Fruit fly (Drosophila melanogaster) whole organism, embryonic: ENCODE results near the gene rogdi.

ENCODE experiments used
- C15 ChIP-seq: fragments of 200-800 bp; sonication (Bioruptor generic); IDR thresholded peaks from 3 replicates; pipeline ENCODE4 v1.3.6; 2022; ENCODE audit warnings: missing biosample characterization, missing genetic modification characterization
- CG1024 ChIP-seq: fragments of 200-800 bp; sonication (Bioruptor generic); IDR thresholded peaks from 2 replicates; pipeline ENCODE4 v1.3.6; 2022; ENCODE audit warnings: missing biosample characterization, missing genetic modification characterization
- CG10267 ChIP-seq: fragments of 200-800 bp; sonication (Bioruptor generic); optimal IDR thresholded peaks from 2 replicates; lab custom pipeline; 2018; ENCODE audit warnings: missing biosample characterization, mild to moderate bottlenecking, missing genetic modification characterization, moderate library complexity
- CG1233 ChIP-seq: fragments of 200-800 bp; sonication (Bioruptor generic); optimal IDR thresholded peaks from 4 replicates; lab custom pipeline; 2018; ENCODE audit warnings: missing biosample characterization, mild to moderate bottlenecking, missing genetic modification characterization
- CG12942 ChIP-seq: fragments of 200-800 bp; sonication (Bioruptor generic); optimal IDR thresholded peaks from 3 replicates; lab custom pipeline; 2016; ENCODE audit warnings: missing biosample characterization, missing genetic modification characterization
- CG14014 ChIP-seq: fragments of 200-800 bp; sonication (Bioruptor generic); IDR thresholded peaks from 2 replicates; pipeline ENCODE4 v1.3.6; 2022; ENCODE audit warnings: missing biosample characterization, missing genetic modification characterization
- CG1602 ChIP-seq: fragments of 200-800 bp; sonication (Bioruptor generic); optimal IDR thresholded peaks from 3 replicates; lab custom pipeline; 2016; ENCODE audit warnings: missing biosample characterization, missing genetic modification characterization
- CG3065 ChIP-seq: fragments of 200-800 bp; sonication (Bioruptor generic); optimal IDR thresholded peaks from 2 replicates; lab custom pipeline; 2016; ENCODE audit warnings: missing biosample characterization, missing genetic modification characterization
- CG31224 ChIP-seq: fragments of 200-800 bp; sonication (Bioruptor generic); IDR thresholded peaks from 2 replicates; pipeline ENCODE4 v1.3.6; 2022; ENCODE audit warnings: missing biosample characterization, missing genetic modification characterization
- CG32532 ChIP-seq: fragments of 200-800 bp; sonication (Bioruptor generic); IDR thresholded peaks from 2 replicates; pipeline ENCODE4 v1.3.6; 2022; ENCODE audit warnings: missing biosample characterization, missing genetic modification characterization
- CG32772 ChIP-seq: fragments of 200-800 bp; sonication (Bioruptor generic); IDR thresholded peaks from 2 replicates; pipeline ENCODE4 v1.3.6; 2022; ENCODE audit warnings: missing biosample characterization, missing genetic modification characterization
- CG34422 ChIP-seq: fragments of 200-800 bp; sonication (Bioruptor generic); IDR thresholded peaks from 3 replicates; pipeline ENCODE4 v1.3.6; 2022; ENCODE audit warnings: missing biosample characterization, missing genetic modification characterization
- CG42726 ChIP-seq: fragments of 200-800 bp; sonication (Bioruptor generic); IDR thresholded peaks from 2 replicates; pipeline ENCODE4 v1.3.6; 2022; ENCODE audit warnings: missing biosample characterization, missing genetic modification characterization; ENCODE audit not compliant: partially characterized antibody
- CG4328 ChIP-seq: fragments of 200-800 bp; sonication (Bioruptor generic); optimal IDR thresholded peaks from 3 replicates; lab custom pipeline; 2017; ENCODE audit warnings: missing biosample characterization, missing genetic modification reagents, missing genetic modification characterization
- CG4404 ChIP-seq: fragments of 200-800 bp; sonication (Bioruptor generic); IDR thresholded peaks from 2 replicates; pipeline ENCODE4 v1.3.6; 2022; ENCODE audit warnings: missing biosample characterization, missing genetic modification characterization
- CG5953 ChIP-seq: fragments of 200-800 bp; sonication (Bioruptor generic); IDR thresholded peaks from 2 replicates; pipeline ENCODE4 v1.3.6; 2022; ENCODE audit warnings: missing biosample characterization, missing genetic modification characterization
- CG6654 ChIP-seq: fragments of 200-800 bp; sonication (Bioruptor generic); optimal IDR thresholded peaks from 2 replicates; lab custom pipeline; 2017; ENCODE audit warnings: missing biosample characterization, mild to moderate bottlenecking, missing genetic modification characterization
- CG6765 ChIP-seq: fragments of 200-800 bp; sonication (Bioruptor generic); optimal IDR thresholded peaks from 3 replicates; lab custom pipeline; 2017; ENCODE audit warnings: missing biosample characterization, mild to moderate bottlenecking, missing genetic modification characterization
- CG7786 ChIP-seq: fragments of 200-800 bp; sonication (Bioruptor generic); optimal IDR thresholded peaks from 2 replicates; lab custom pipeline; 2016; ENCODE audit warnings: missing biosample characterization, missing genetic modification characterization
- CG8359 ChIP-seq: fragments of 200-800 bp; sonication (Bioruptor generic); optimal IDR thresholded peaks from 2 replicates; lab custom pipeline; 2017; ENCODE audit warnings: missing biosample characterization, mild to moderate bottlenecking, missing genetic modification characterization, borderline replicate concordance
- CkIIα-i1 ChIP-seq: fragments of 200-800 bp; sonication (Bioruptor generic); IDR thresholded peaks from 2 replicates; pipeline ENCODE4 v1.3.6; 2022; ENCODE audit warnings: missing biosample characterization, missing genetic modification characterization
- Dip3 ChIP-seq: fragments of 200-800 bp; sonication (Bioruptor generic); optimal IDR thresholded peaks from 3 replicates; lab custom pipeline; 2016; ENCODE audit warnings: missing biosample characterization, missing genetic modification characterization
- E2f2 ChIP-seq: fragments of 200-800 bp; sonication (Bioruptor generic); IDR thresholded peaks from 2 replicates; pipeline ENCODE4 v1.3.6; 2022; ENCODE audit warnings: missing biosample characterization, missing genetic modification characterization
- HLH3B ChIP-seq: fragments of 200-800 bp; sonication (Bioruptor generic); IDR thresholded peaks from 2 replicates; pipeline ENCODE4 v1.3.6; 2022; ENCODE audit warnings: missing biosample characterization, missing genetic modification characterization
- MBD-R2 ChIP-seq: fragments of 200-800 bp; sonication (Bioruptor generic); IDR thresholded peaks from 2 replicates; pipeline ENCODE4 v1.3.6; 2022; ENCODE audit warnings: missing biosample characterization, missing genetic modification characterization
- Max ChIP-seq: fragments of 200-800 bp; sonication (Bioruptor generic); optimal IDR thresholded peaks from 2 replicates; lab custom pipeline; 2016; ENCODE audit warnings: missing biosample characterization, mild to moderate bottlenecking, missing genetic modification characterization
- Sox102F ChIP-seq: fragments of 200-800 bp; sonication (Bioruptor generic); optimal IDR thresholded peaks from 2 replicates; lab custom pipeline; 2018; ENCODE audit warnings: missing biosample characterization, mild to moderate bottlenecking, missing genetic modification characterization, moderate library complexity
- TFAM ChIP-seq: fragments of 200-800 bp; sonication (Bioruptor generic); optimal IDR thresholded peaks from 2 replicates; lab custom pipeline; 2017; ENCODE audit warnings: missing biosample characterization, missing genetic modification characterization, inconsistent platforms
- Trl ChIP-seq, 3 experiments: fragments of >200 bp in 2 of 3; fragments of 200-800 bp in 1 of 3; sonication (Bioruptor generic) in 1 of 3; optimal IDR thresholded peaks; 2 replicates in 1 of 3; 3 replicates in 2 of 3; lab custom pipeline; 2016 to 2017; ENCODE audit warnings: missing biosample characterization in 1 of 3, missing genetic modification characterization in 1 of 3
- Usf ChIP-seq: fragments of 200-800 bp; sonication (Bioruptor generic); optimal IDR thresholded peaks from 2 replicates; lab custom pipeline; 2017; ENCODE audit warnings: missing genotype, missing biosample characterization, missing genetic modification characterization
- ase ChIP-seq: fragments of 200-800 bp; sonication (Bioruptor generic); IDR thresholded peaks from 3 replicates; pipeline ENCODE4 v1.3.6; 2022; ENCODE audit warnings: missing biosample characterization, missing genetic modification characterization
- ash1 ChIP-seq: fragments of 200-800 bp; sonication (Bioruptor generic); optimal IDR thresholded peaks from 2 replicates; lab custom pipeline; 2018; ENCODE audit warnings: missing biosample characterization, mild to moderate bottlenecking, missing genetic modification characterization
- cato ChIP-seq: fragments of 200-800 bp; sonication (Bioruptor generic); optimal IDR thresholded peaks from 2 replicates; lab custom pipeline; 2016; ENCODE audit warnings: missing biosample characterization, missing genetic modification characterization, borderline replicate concordance
- cg ChIP-seq: fragments of 200-800 bp; sonication (Bioruptor generic); optimal IDR thresholded peaks from 3 replicates; lab custom pipeline; 2019; ENCODE audit warnings: missing biosample characterization, mild to moderate bottlenecking, missing genetic modification characterization, moderate library complexity
- chn ChIP-seq: fragments of 200-800 bp; sonication (Bioruptor generic); optimal IDR thresholded peaks from 2 replicates; lab custom pipeline; 2016; ENCODE audit warnings: missing biosample characterization, missing genetic modification characterization
- croc ChIP-seq: fragments of 200-800 bp; sonication (Bioruptor generic); conservative IDR thresholded peaks from 3 replicates; pipeline ENCODE4 v1.3.6; 2022; ENCODE audit warnings: missing biosample characterization, missing genetic modification characterization
- crol ChIP-seq: fragments of 200-800 bp; sonication (Bioruptor generic); IDR thresholded peaks from 2 replicates; pipeline ENCODE4 v1.3.6; 2022; ENCODE audit warnings: missing biosample characterization, missing genetic modification characterization
- dan ChIP-seq: fragments of 200-800 bp; sonication (Bioruptor generic); IDR thresholded peaks from 2 replicates; pipeline ENCODE4 v1.3.6; 2022; ENCODE audit warnings: missing biosample characterization, missing genetic modification characterization
- ftz-f1 ChIP-seq: fragments of 200-800 bp; sonication (Bioruptor generic); optimal IDR thresholded peaks from 2 replicates; lab custom pipeline; 2016; ENCODE audit warnings: missing biosample characterization, missing genetic modification characterization
- hkb ChIP-seq, 2 experiments: fragments of 200-800 bp in 1 of 2; fragments of >200 bp in 1 of 2; sonication (Bioruptor generic) in 1 of 2; IDR thresholded peaks in 1 of 2; optimal IDR thresholded peaks in 1 of 2; 2 replicates each; pipeline versions ENCODE4 v1.3.6 to Lab custom; 2017 to 2022; ENCODE audit warnings: missing biosample characterization in 1 of 2, missing genetic modification characterization in 1 of 2
- insv ChIP-seq, 2 experiments: fragments of 200-800 bp; sonication (Bioruptor generic); optimal IDR thresholded peaks; 3 replicates each; lab custom pipeline; 2016 to 2018; ENCODE audit warnings: missing biosample characterization in 2 of 2, missing genetic modification characterization in 2 of 2
- kni ChIP-seq: fragments of 200-800 bp; sonication (Bioruptor generic); optimal IDR thresholded peaks from 3 replicates; lab custom pipeline; 2017; ENCODE audit warnings: mild to moderate bottlenecking, missing biosample characterization, missing genetic modification reagents, missing genetic modification characterization
- luna ChIP-seq: fragments of 200-800 bp; sonication (Bioruptor generic); optimal IDR thresholded peaks from 2 replicates; lab custom pipeline; 2016; ENCODE audit warnings: missing biosample characterization, missing genetic modification characterization
- oc ChIP-seq: fragments of 200-800 bp; sonication (Bioruptor generic); optimal IDR thresholded peaks from 2 replicates; lab custom pipeline; 2018; ENCODE audit warnings: missing biosample characterization, mild to moderate bottlenecking, missing genetic modification characterization, moderate library complexity
- pfk ChIP-seq: fragments of 200-800 bp; sonication (Bioruptor generic); optimal IDR thresholded peaks from 2 replicates; lab custom pipeline; 2018; ENCODE audit warnings: missing biosample characterization, mild to moderate bottlenecking, missing genetic modification characterization, moderate library complexity
- slbo ChIP-seq: fragments of 200-800 bp; sonication (Bioruptor generic); IDR thresholded peaks from 2 replicates; pipeline ENCODE4 v1.3.6; 2022; ENCODE audit warnings: missing biosample characterization, missing genetic modification characterization
- sob ChIP-seq: fragments of 200-800 bp; sonication (Bioruptor generic); IDR thresholded peaks from 2 replicates; pipeline ENCODE4 v1.3.6; 2022; ENCODE audit warnings: missing biosample characterization, missing genetic modification characterization
- sug ChIP-seq: fragments of 200-800 bp; optimal IDR thresholded peaks from 2 replicates; lab custom pipeline; 2019; ENCODE audit warnings: missing biosample characterization, mild to moderate bottlenecking, missing genetic modification characterization, moderate library complexity
- trh ChIP-seq: fragments of 200-800 bp; sonication (Bioruptor generic); optimal IDR thresholded peaks from 2 replicates; lab custom pipeline; 2016; ENCODE audit warnings: missing biosample characterization, missing genetic modification characterization

The rogdi gene

DNA sequence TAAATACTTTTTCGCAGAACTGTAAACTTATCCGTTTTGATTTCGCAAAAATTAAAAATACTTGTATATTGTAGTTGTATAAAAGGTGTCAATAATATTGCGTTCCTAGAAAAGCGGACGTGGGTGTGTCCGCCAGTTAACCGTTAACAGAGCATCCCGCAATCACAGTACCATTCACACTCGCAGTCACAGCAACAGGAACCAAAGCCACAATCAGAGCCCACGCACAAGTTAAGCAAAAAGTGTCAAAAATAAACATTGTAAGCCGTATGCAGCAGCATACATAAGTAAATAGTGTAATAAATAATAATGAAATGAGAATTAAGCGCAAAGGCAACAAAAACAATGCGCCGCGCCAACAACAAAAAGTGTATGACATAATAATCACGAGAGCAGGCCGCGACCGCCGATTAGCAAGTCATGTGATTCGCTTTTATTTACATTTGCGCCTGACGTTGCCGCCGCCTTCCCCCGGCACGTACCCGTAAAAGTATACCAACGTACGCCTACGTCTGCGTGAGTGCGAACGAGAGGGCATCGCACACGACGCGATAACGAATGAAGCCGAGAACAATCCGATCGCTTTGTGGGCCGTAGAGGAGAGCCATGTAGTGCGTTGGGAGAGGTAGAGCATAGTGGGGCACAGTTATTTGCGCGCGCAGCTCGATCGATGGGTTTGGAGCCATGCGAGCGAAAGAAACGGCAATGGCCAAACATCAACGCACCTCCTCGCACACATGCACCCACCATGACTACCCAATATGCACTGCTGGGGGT lies 39.4 kb upstream of the rogdi start (continued):
- TF ChIP-seq sug (tag; lab: Kevin White, UChicago) (peak; percentile 99), Dip3 (GFP tag; lab: Kevin White, UChicago) (no peak), luna (no peak), E2f2 (GFP tag; lab: Robert Waterston, UW) (no peak; the same call in 1 of the 2 replicates), TFAM (GFP tag; lab: Kevin White, UChicago) (no peak), slbo (GFP tag; lab: Robert Waterston, UW) (peak; percentile 63), chn (GFP tag; lab: Kevin White, UChicago) (peak; percentile 51), CkIIα-i1 (GFP tag; lab: Robert Waterston, UW) (no peak), CG14014 (GFP tag; lab: Robert Waterston, UW) (peak; percentile 14; the same call in 1 of the 2 replicates), ash1 (peak; percentile 60), kni (GFP tag; lab: Kevin White, UChicago) (peak; percentile 87), dan (no peak), CG42726 (GFP tag; lab: Robert Waterston, UW) (peak; percentile 67; the same call in 1 of the 2 replicates), CG1024 (GFP tag; lab: Robert Waterston, UW) (no peak), ase (GFP tag; lab: Robert Waterston, UW) (no peak), pfk (GFP tag; lab: Kevin White, UChicago) (peak; percentile 39), ftz-f1 (GFP tag; lab: Kevin White, UChicago) (peak; percentile 80), C15 (no peak), insv (GFP tag; optimal IDR thresholded peaks at IDR 0.05; lab: Kevin White, UChicago) (peak in 1 of 2 experiments; percentile 39), oc (tag; lab: Kevin White, UChicago) (peak; percentile 51), CG6765 (GFP tag; lab: Kevin White, UChicago) (no peak), trh (GFP tag; lab: Kevin White, UChicago) (no peak), CG7786 (GFP tag; lab: Kevin White, UChicago) (no peak), CG34422 (peak; percentile 71; the same call in 1 of the 3 replicates), Max (GFP tag; lab: Kevin White, UChicago) (peak; percentile 41), CG12942 (GFP tag; lab: Kevin White, UChicago) (peak; percentile 1), CG1233 (GFP tag; lab: Kevin White, UChicago) (peak; percentile 21), CG4328 (peak; percentile 31), Trl (optimal IDR thresholded peaks at IDR 0.05; lab: Kevin White, UChicago) (peak; percentile 43 to 54), Trl (GFP tag; optimal IDR thresholded peaks at IDR 0.05; lab: Kevin White, UChicago) (no peak), CG4404 (GFP tag; lab: Robert Waterston, UW) (no peak), crol (GFP tag; lab: Robert Waterston, UW) (peak; percentile 100), sob (GFP tag; lab: Robert Waterston, UW) (peak; percentile 18; the same call in 1 of the 2 replicates), CG6654 (GFP tag; lab: Kevin White, UChicago) (no peak), cato (GFP tag; lab: Kevin White, UChicago) (no peak), CG1602 (GFP tag; lab: Kevin White, UChicago) (peak; percentile 18), CG5953 (GFP tag; lab: Robert Waterston, UW) (0 out of 2 replicates have a peak, but pooled peaks have one; percentile 10), CG31224 (no peak), HLH3B (GFP tag; lab: Robert Waterston, UW) (peak; percentile 28; the same call in 1 of the 2 replicates), cg (peak; percentile 60), Sox102F (GFP tag; lab: Kevin White, UChicago) (peak; percentile 31), CG8359 (GFP tag; lab: Kevin White, UChicago) (no peak), CG10267 (tag; lab: Kevin White, UChicago) (no peak), croc (GFP tag; lab: Robert Waterston, UW) (no peak), hkb (optimal IDR thresholded peaks at IDR 0.05; lab: Kevin White, UChicago) (no peak), hkb (GFP tag; IDR thresholded peaks at IDR 0.05; lab: Robert Waterston, UW) (0 out of 2 replicates have a peak, but pooled peaks have one; percentile 31), MBD-R2 (peak; percentile 22; the same call in 1 of the 2 replicates), Usf (no peak), CG32772 (GFP tag; lab: Robert Waterston, UW) (no peak), CG32532 (GFP tag; lab: Robert Waterston, UW) (peak; percentile 59), CG3065 (GFP tag; lab: Kevin White, UChicago) (no peak)
